ENCODE assay signal across 5 worm cellular contexts in the genomic region with DNA sequence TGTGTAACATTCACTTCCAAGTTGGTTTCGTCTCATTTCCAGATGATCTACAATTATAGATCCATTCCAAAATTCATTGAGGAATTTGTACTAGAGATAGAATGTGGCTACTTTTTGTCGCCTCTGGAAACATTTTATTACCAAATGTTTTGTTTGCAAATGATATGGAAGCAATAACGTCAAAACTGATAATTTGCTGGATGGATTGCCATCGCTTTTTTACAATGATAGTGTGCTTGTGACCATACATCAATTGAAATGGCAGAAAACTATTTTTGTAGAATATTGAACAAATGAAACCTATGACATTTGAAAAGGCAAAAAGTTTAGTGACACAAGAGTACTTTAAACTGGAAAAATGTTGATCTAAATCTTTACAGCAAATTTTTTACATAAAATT.
TF ChIP-seq lines count a peak whose summit lies in the region.

No protein-coding gene starts in this region.

TF ChIP-seq in whole organism, L1 larva, 84 proteins besides CTCF, POLR2A, EP300 and RAD21:
- TF ChIP-seq tlp-1 (tag; optimal IDR thresholded peaks at IDR 0.05; lab: Kevin White, UChicago) (no peak), C04F5.9 (tag; optimal IDR thresholded peaks at IDR 0.05; lab: Kevin White, UChicago) (no peak), nhr-11 (tag; optimal IDR thresholded peaks at IDR 0.05; lab: Kevin White, UChicago) (no peak), efl-1 (optimal IDR thresholded peaks at IDR 0.05; lab: Kevin White, UChicago) (no peak), efl-1 (GFP tag; optimal IDR thresholded peaks at IDR 0.05 in 1 of 2; lab: Kevin White, UChicago) (peak in 1 of 2 experiments; percentile 11), elt-2 (tag; optimal IDR thresholded peaks at IDR 0.05; lab: Kevin White, UChicago) (peak; percentile 51), irx-1 (tag; optimal IDR thresholded peaks at IDR 0.05; lab: Kevin White, UChicago) (no peak), swsn-7 (tag; optimal IDR thresholded peaks at IDR 0.05; lab: Kevin White, UChicago) (no peak), zag-1 (tag; optimal IDR thresholded peaks at IDR 0.05; lab: Kevin White, UChicago) (no peak), ets-5 (GFP tag; IDR thresholded peaks at IDR 0.05; lab: Robert Waterston, UW) (no peak), nhr-47 (tag; optimal IDR thresholded peaks at IDR 0.05; lab: Kevin White, UChicago) (no peak)

TF ChIP-seq in whole organism, L2 larva, 48 proteins besides CTCF, POLR2A, EP300 and RAD21:
- peak; percentile 26 for TF ChIP-seq fos-1 (tag; optimal IDR thresholded peaks at IDR 0.05; lab: Kevin White, UChicago)
- no peak for TF ChIP-seq Y55F3AM.14 (GFP tag; optimal IDR thresholded peaks at IDR 0.05; lab: Kevin White, UChicago)

TF ChIP-seq in whole organism, L3 larva, 47 proteins besides CTCF, POLR2A, EP300 and RAD21:
- TF ChIP-seq sea-2 (GFP tag; optimal IDR thresholded peaks at IDR 0.05; lab: Kevin White, UChicago) = no peak
- TF ChIP-seq elt-2 (tag; optimal IDR thresholded peaks at IDR 0.05; lab: Kevin White, UChicago) = peak; percentile 74
- peak; percentile 37 for TF ChIP-seq pqm-1 (tag; optimal IDR thresholded peaks at IDR 0.05; lab: Kevin White, UChicago)

TF ChIP-seq in whole organism, L4 larva, 104 proteins besides CTCF, POLR2A, EP300 and RAD21:
- TF ChIP-seq snpc-1.2 (GFP tag; IDR thresholded peaks at IDR 0.05; lab: Robert Waterston, UW) = no peak
- TF ChIP-seq rbr-2 (tag; optimal IDR thresholded peaks at IDR 0.05; lab: Kevin White, UChicago) = no peak
- TF ChIP-seq zip-11 (GFP tag; IDR thresholded peaks at IDR 0.05; lab: Robert Waterston, UW) = no peak
- TF ChIP-seq hif-1 (tag; optimal IDR thresholded peaks at IDR 0.05; lab: Kevin White, UChicago) = no peak
- TF ChIP-seq nhr-28 (tag; optimal IDR thresholded peaks at IDR 0.05; lab: Kevin White, UChicago) = peak; percentile 60
- TF ChIP-seq mxl-3 (GFP tag; optimal IDR thresholded peaks at IDR 0.05; lab: Kevin White, UChicago) = no peak
- TF ChIP-seq unc-39 (tag; optimal IDR thresholded peaks at IDR 0.05; lab: Kevin White, UChicago) = no peak
- TF ChIP-seq pqm-1 (tag; optimal IDR thresholded peaks at IDR 0.05; lab: Kevin White, UChicago) = peak; percentile 69
- TF ChIP-seq D1046.2 (GFP tag; IDR thresholded peaks at IDR 0.05; lab: Robert Waterston, UW) = no peak
- no peak for TF ChIP-seq ceh-20 (GFP tag; IDR thresholded peaks at IDR 0.05; lab: Robert Waterston, UW)
- peak; percentile 28 for TF ChIP-seq hlh-11 (tag; optimal IDR thresholded peaks at IDR 0.05; lab: Kevin White, UChicago)
- peak; percentile 60 for TF ChIP-seq dmd-6 (GFP tag; IDR thresholded peaks at IDR 0.05; lab: Robert Waterston, UW)
- no peak for TF ChIP-seq ces-1 (GFP tag; optimal IDR thresholded peaks at IDR 0.05; lab: Kevin White, UChicago)
- TF ChIP-seq duxl-1 (tag; optimal IDR thresholded peaks at IDR 0.05; lab: Kevin White, UChicago; ENCODE audit: poor library complexity) = no peak
- peak; percentile 37 for TF ChIP-seq dve-1 (tag; optimal IDR thresholded peaks at IDR 0.05; lab: Kevin White, UChicago; ENCODE audit: insufficient read depth)
- TF ChIP-seq gei-8 (GFP tag; optimal IDR thresholded peaks at IDR 0.05; lab: Kevin White, UChicago) = no peak
- TF ChIP-seq php-3 (GFP tag; IDR thresholded peaks at IDR 0.05; lab: Robert Waterston, UW) = 0 out of 2 replicates have a peak, but pooled peaks have one; percentile 42
- TF ChIP-seq snpc-4 (tag; optimal IDR thresholded peaks at IDR 0.05; lab: Kevin White, UChicago) = no peak
- no peak for TF ChIP-seq sdz-12 (GFP tag; optimal IDR thresholded peaks at IDR 0.05; lab: Kevin White, UChicago)
- no peak for TF ChIP-seq tag-97 (GFP tag; IDR thresholded peaks at IDR 0.05; lab: Robert Waterston, UW)
- TF ChIP-seq daf-16 (GFP tag; optimal IDR thresholded peaks at IDR 0.05; lab: Kevin White, UChicago) = no peak
- peak; percentile 40 for TF ChIP-seq daf-16 (tag; optimal IDR thresholded peaks at IDR 0.05; lab: Kevin White, UChicago)

TF ChIP-seq in whole organism, young adult, 124 proteins besides CTCF, POLR2A, EP300 and RAD21:
- no peak for TF ChIP-seq ZK185.1 (tag; optimal IDR thresholded peaks at IDR 0.05; lab: Kevin White, UChicago; ENCODE audit: poor library complexity, severe bottlenecking)
- no peak for TF ChIP-seq C06A6.2 (GFP tag; conservative IDR thresholded peaks at IDR 0.05; lab: Robert Waterston, UW)
- peak; percentile 53 for TF ChIP-seq nhr-80 (tag; optimal IDR thresholded peaks at IDR 0.05; lab: Kevin White, UChicago)
- TF ChIP-seq F37B4.10 (GFP tag; IDR thresholded peaks at IDR 0.05; lab: Robert Waterston, UW) = no peak
- TF ChIP-seq lin-26 (GFP tag; IDR thresholded peaks at IDR 0.05; lab: Robert Waterston, UW) = no peak
